Fruit fly (Drosophila melanogaster) whole organism, adult: ENCODE data around the gene CG12116.

Experiments used
- CG11617 ChIP-seq: fragments of 200-800 bp; sonication (Bioruptor generic); optimal IDR thresholded peaks from 2 replicates; lab custom pipeline; 2017; ENCODE audit warnings: mild to moderate bottlenecking, missing biosample characterization, missing genetic modification reagents, missing genetic modification characterization
- CG12768 ChIP-seq: fragments of 200-800 bp; sonication (Bioruptor generic); optimal IDR thresholded peaks from 2 replicates; lab custom pipeline; 2017; ENCODE audit warnings: missing biosample characterization, missing genetic modification characterization, mild to moderate bottlenecking, moderate library complexity, missing genetic modification reagents
- CG14711 ChIP-seq: fragments of 200-800 bp; sonication (Bioruptor generic); optimal IDR thresholded peaks from 2 replicates; lab custom pipeline; 2018; ENCODE audit warnings: missing biosample characterization, mild to moderate bottlenecking, missing genetic modification characterization, moderate library complexity
- CG1620 ChIP-seq: fragments of 200-800 bp; sonication (Bioruptor generic); optimal IDR thresholded peaks from 2 replicates; lab custom pipeline; 2016; ENCODE audit warnings: missing biosample characterization, missing genetic modification characterization
- CG33017 ChIP-seq: fragments of 200-800 bp; sonication (Bioruptor generic); optimal IDR thresholded peaks from 2 replicates; lab custom pipeline; 2018; ENCODE audit warnings: missing biosample characterization, mild to moderate bottlenecking, missing genetic modification characterization, moderate library complexity
- CG5204 ChIP-seq: fragments of 200-800 bp; sonication (Bioruptor generic); optimal IDR thresholded peaks from 2 replicates; lab custom pipeline; 2016; ENCODE audit warnings: missing biosample characterization, missing genetic modification characterization
- CG7045 ChIP-seq: fragments of 200-800 bp; sonication (Bioruptor generic); optimal IDR thresholded peaks from 2 replicates; lab custom pipeline; 2017; ENCODE audit warnings: missing biosample characterization, mild to moderate bottlenecking, missing genetic modification characterization
- CG7101 ChIP-seq: fragments of 200-800 bp; sonication (Bioruptor generic); optimal IDR thresholded peaks from 2 replicates; lab custom pipeline; 2018; ENCODE audit warnings: missing biosample characterization, mild to moderate bottlenecking, missing genetic modification characterization, moderate library complexity
- Clk ChIP-seq: fragments of 200-800 bp; sonication (Bioruptor generic); optimal IDR thresholded peaks from 2 replicates; lab custom pipeline; 2017; ENCODE audit warnings: missing biosample characterization, missing genetic modification characterization
- Crg-1 ChIP-seq: fragments of 200-800 bp; sonication (Bioruptor generic); optimal IDR thresholded peaks from 2 replicates; lab custom pipeline; 2016; ENCODE audit warnings: missing biosample characterization, missing genetic modification characterization
- Hr96 ChIP-seq: fragments of 200-800 bp; sonication (Bioruptor generic); optimal IDR thresholded peaks from 2 replicates; lab custom pipeline; 2016; ENCODE audit warnings: missing biosample characterization, missing genetic modification characterization
- Mnt ChIP-seq: fragments of 200-800 bp; sonication (Bioruptor generic); optimal IDR thresholded peaks from 2 replicates; lab custom pipeline; 2016; ENCODE audit warnings: missing biosample characterization, mild to moderate bottlenecking, missing genetic modification characterization
- bab1 ChIP-seq: fragments of 200-800 bp; sonication (Bioruptor generic); optimal IDR thresholded peaks from 3 replicates; lab custom pipeline; 2019; ENCODE audit warnings: missing biosample characterization, mild to moderate bottlenecking, missing genetic modification characterization, moderate library complexity
- cic ChIP-seq: fragments of 200-800 bp; sonication (Bioruptor generic); optimal IDR thresholded peaks from 2 replicates; lab custom pipeline; 2017; ENCODE audit warnings: missing biosample characterization, mild to moderate bottlenecking, missing genetic modification characterization, moderate library complexity
- cnc ChIP-seq, 2 experiments: fragments of >200 bp; optimal IDR thresholded peaks; 2 replicates each; lab custom pipeline; 2017
- kay ChIP-seq: fragments of 200-800 bp; sonication (Bioruptor generic); peaks from one replicate; lab custom pipeline; 2016; ENCODE audit warnings: missing biosample characterization, missing genetic modification characterization, borderline replicate concordance
- ovo ChIP-seq: fragments of 200-800 bp; sonication (Bioruptor generic); optimal IDR thresholded peaks from 2 replicates; lab custom pipeline; 2016; ENCODE audit warnings: missing biosample characterization, missing genetic modification characterization
- pad ChIP-seq: fragments of 200-800 bp; sonication (Bioruptor generic); optimal IDR thresholded peaks from 3 replicates; lab custom pipeline; 2017; ENCODE audit warnings: missing biosample characterization, missing genetic modification characterization, mild to moderate bottlenecking, moderate library complexity, missing genetic modification reagents
- tj ChIP-seq: fragments of 200-800 bp; sonication (Bioruptor generic); optimal IDR thresholded peaks from 3 replicates; lab custom pipeline; 2017; ENCODE audit warnings: missing biosample characterization, mild to moderate bottlenecking, missing genetic modification characterization, moderate library complexity
- toe ChIP-seq: fragments of 200-800 bp; sonication (Bioruptor generic); optimal IDR thresholded peaks from 2 replicates; lab custom pipeline; 2016; ENCODE audit warnings: missing biosample characterization, missing genetic modification characterization

The CG12116 gene

dm6 chrX:8452163-8452562 lies 16.6 kb downstream of the CG12116 start:
- TF ChIP-seq Clk (GFP tag; lab: Kevin White, UChicago), result no peak
- no peak for TF ChIP-seq toe (GFP tag; lab: Kevin White, UChicago)
- TF ChIP-seq cnc (optimal IDR thresholded peaks at IDR 0.05; lab: Kevin White, UChicago), result no peak
- no peak for TF ChIP-seq CG1620 (GFP tag; lab: Kevin White, UChicago)
- no peak for TF ChIP-seq Crg-1 (GFP tag; lab: Kevin White, UChicago)
- TF ChIP-seq Mnt (GFP tag; lab: Kevin White, UChicago), result no peak
- TF ChIP-seq tj (GFP tag; lab: Kevin White, UChicago), result no peak
- TF ChIP-seq CG12768 (GFP tag; lab: Kevin White, UChicago), result no peak
- TF ChIP-seq CG33017 (tag; lab: Kevin White, UChicago), result no peak
- TF ChIP-seq kay (GFP tag; lab: Kevin White, UChicago), result no peak
- TF ChIP-seq pad (GFP tag; lab: Kevin White, UChicago), result no peak
- TF ChIP-seq bab1, result no peak

dm6 chrX:8450214-8450904 lies 18.5 kb downstream of the CG12116 start:
- TF ChIP-seq CG12768 (GFP tag; lab: Kevin White, UChicago), result no peak
- TF ChIP-seq CG14711 (tag; lab: Kevin White, UChicago), result no peak
- TF ChIP-seq toe (GFP tag; lab: Kevin White, UChicago), result no peak
- TF ChIP-seq Mnt (GFP tag; lab: Kevin White, UChicago), result no peak
- no peak for TF ChIP-seq cic (GFP tag; lab: Kevin White, UChicago)

dm6 chrX:8448171-8448570 lies 20.6 kb downstream of the CG12116 start:
- TF ChIP-seq CG12768 (GFP tag; lab: Kevin White, UChicago), result no peak
- TF ChIP-seq Clk (GFP tag; lab: Kevin White, UChicago), result no peak
- no peak for TF ChIP-seq ovo (GFP tag; lab: Kevin White, UChicago)
- TF ChIP-seq CG7101 (tag; lab: Kevin White, UChicago), result no peak

dm6 chrX:8447166-8447565 lies 21.6 kb downstream of the CG12116 start:
- no peak for TF ChIP-seq Mnt (GFP tag; lab: Kevin White, UChicago)
- no peak for TF ChIP-seq Clk (GFP tag; lab: Kevin White, UChicago)
- TF ChIP-seq Hr96 (GFP tag; lab: Kevin White, UChicago), result no peak
- no peak for TF ChIP-seq ovo (GFP tag; lab: Kevin White, UChicago)
- no peak for TF ChIP-seq pad (GFP tag; lab: Kevin White, UChicago)
- no peak for TF ChIP-seq CG33017 (tag; lab: Kevin White, UChicago)
- TF ChIP-seq CG12768 (GFP tag; lab: Kevin White, UChicago), result no peak
- no peak for TF ChIP-seq CG7045 (GFP tag; lab: Kevin White, UChicago)

- TF ChIP-seq CG14711 (tag; lab: Kevin White, UChicago) (no peak), Crg-1 (GFP tag; lab: Kevin White, UChicago) (no peak), CG11617 (GFP tag; lab: Kevin White, UChicago) (no peak), CG5204 (GFP tag; lab: Kevin White, UChicago) (no peak), Clk (GFP tag; lab: Kevin White, UChicago) (no peak), toe (GFP tag; lab: Kevin White, UChicago) (no peak), CG7101 (tag; lab: Kevin White, UChicago) (no peak), Mnt (GFP tag; lab: Kevin White, UChicago) (no peak), tj (GFP tag; lab: Kevin White, UChicago) (no peak), bab1 (no peak), ovo (GFP tag; lab: Kevin White, UChicago) (no peak), kay (GFP tag; lab: Kevin White, UChicago) (no peak), pad (GFP tag; lab: Kevin White, UChicago) (no peak), CG12768 (GFP tag; lab: Kevin White, UChicago) (no peak), CG33017 (tag; lab: Kevin White, UChicago) (no peak), cnc (optimal IDR thresholded peaks at IDR 0.05; lab: Kevin White, UChicago) (no peak), CG1620 (GFP tag; lab: Kevin White, UChicago) (no peak), CG7045 (GFP tag; lab: Kevin White, UChicago) (no peak), Hr96 (GFP tag; lab: Kevin White, UChicago) (no peak), cic (GFP tag; lab: Kevin White, UChicago) (no peak)
Observed at dm6 chrX:8444883-8445572, 23.8 kb downstream of the CG12116 start.

dm6 chrX:8444279-8444678 lies 24.5 kb downstream of the CG12116 start:
- TF ChIP-seq cic (GFP tag; lab: Kevin White, UChicago), result no peak
- TF ChIP-seq CG11617 (GFP tag; lab: Kevin White, UChicago), result no peak
- no peak for TF ChIP-seq pad (GFP tag; lab: Kevin White, UChicago)
- TF ChIP-seq Crg-1 (GFP tag; lab: Kevin White, UChicago), result no peak
- TF ChIP-seq CG12768 (GFP tag; lab: Kevin White, UChicago), result no peak
- no peak for TF ChIP-seq CG14711 (tag; lab: Kevin White, UChicago)
- TF ChIP-seq bab1, result no peak
- no peak for TF ChIP-seq Clk (GFP tag; lab: Kevin White, UChicago)
- no peak for TF ChIP-seq tj (GFP tag; lab: Kevin White, UChicago)
- TF ChIP-seq Mnt (GFP tag; lab: Kevin White, UChicago), result no peak
- no peak for TF ChIP-seq toe (GFP tag; lab: Kevin White, UChicago)
